Fruit fly (Drosophila melanogaster) whole organism, embryonic: ENCODE results near the gene CG13404.

Experiments used
- CG10147 ChIP-seq: fragments of 200-800 bp; sonication (Bioruptor generic); optimal IDR thresholded peaks from 2 replicates; lab custom pipeline; 2019; ENCODE audit warnings: missing biosample characterization, mild to moderate bottlenecking, missing genetic modification characterization, moderate library complexity
- CG11398 ChIP-seq: fragments of 200-800 bp; sonication (Bioruptor generic); optimal IDR thresholded peaks from 2 replicates; lab custom pipeline; 2016; ENCODE audit warnings: missing biosample characterization, missing genetic modification characterization
- CG11504 ChIP-seq: fragments of 200-800 bp; sonication (Bioruptor generic); optimal IDR thresholded peaks from 3 replicates; lab custom pipeline; 2019; ENCODE audit warnings: missing biosample characterization, mild to moderate bottlenecking, missing genetic modification characterization, moderate library complexity
- CG14860 ChIP-seq: fragments of 200-800 bp; sonication (Bioruptor generic); IDR thresholded peaks from 3 replicates; pipeline ENCODE4 v1.3.6; 2022; ENCODE audit warnings: missing biosample characterization, missing genetic modification characterization; ENCODE audit not compliant: partially characterized antibody
- CG15269 ChIP-seq: fragments of 200-800 bp; sonication (Bioruptor generic); optimal IDR thresholded peaks from 2 replicates; lab custom pipeline; 2018; ENCODE audit warnings: missing biosample characterization, mild to moderate bottlenecking, missing genetic modification characterization, moderate library complexity
- CG1603 ChIP-seq: fragments of 200-800 bp; sonication (Bioruptor generic); optimal IDR thresholded peaks from 2 replicates; lab custom pipeline; 2019; ENCODE audit warnings: missing biosample characterization, mild to moderate bottlenecking, missing genetic modification characterization, moderate library complexity
- CG16813 ChIP-seq: fragments of 200-800 bp; sonication (Bioruptor generic); IDR thresholded peaks from 3 replicates; pipeline ENCODE4 v1.3.6; 2022; ENCODE audit warnings: missing biosample characterization, missing genetic modification characterization; ENCODE audit not compliant: partially characterized antibody
- CG17186 ChIP-seq: fragments of 200-800 bp; sonication (Bioruptor generic); optimal IDR thresholded peaks from 3 replicates; lab custom pipeline; 2017; ENCODE audit warnings: missing biosample characterization, missing genetic modification reagents, missing genetic modification characterization
- CG17612 ChIP-seq: fragments of 200-800 bp; sonication (Bioruptor generic); IDR thresholded peaks from 2 replicates; pipeline ENCODE4 v1.3.6; 2022; ENCODE audit warnings: missing biosample characterization, missing genetic modification characterization
- CG17802 ChIP-seq: fragments of 200-800 bp; sonication (Bioruptor generic); optimal IDR thresholded peaks from 2 replicates; lab custom pipeline; 2018; ENCODE audit warnings: missing biosample characterization, mild to moderate bottlenecking, missing genetic modification characterization, moderate library complexity
- CG17829 ChIP-seq: fragments of 200-800 bp; optimal IDR thresholded peaks from 2 replicates; lab custom pipeline; 2019; ENCODE audit warnings: missing biosample characterization, mild to moderate bottlenecking, missing genetic modification characterization, moderate library complexity
- CG34224 ChIP-seq: fragments of 200-800 bp; sonication (Bioruptor generic); IDR thresholded peaks from 3 replicates; pipeline ENCODE4 v1.3.6; 2022; ENCODE audit warnings: missing biosample characterization, missing genetic modification characterization; ENCODE audit not compliant: partially characterized antibody
- CG6689 ChIP-seq: fragments of 200-800 bp; sonication (Bioruptor generic); IDR thresholded peaks from 2 replicates; pipeline ENCODE4 v1.3.6; 2022; ENCODE audit warnings: missing biosample characterization, missing genetic modification characterization
- CG7928 ChIP-seq: fragments of 200-800 bp; sonication (Bioruptor generic); optimal IDR thresholded peaks from 2 replicates; lab custom pipeline; 2017; ENCODE audit warnings: missing biosample characterization, mild to moderate bottlenecking, missing genetic modification characterization
- CG8388 ChIP-seq: fragments of 200-800 bp; sonication (Bioruptor generic); optimal IDR thresholded peaks from 2 replicates; lab custom pipeline; 2019; ENCODE audit warnings: missing biosample characterization, mild to moderate bottlenecking, missing genetic modification characterization, moderate library complexity
- CG9437 ChIP-seq: fragments of 200-800 bp; sonication (Bioruptor generic); optimal IDR thresholded peaks from 2 replicates; lab custom pipeline; 2018; ENCODE audit warnings: missing biosample characterization, mild to moderate bottlenecking, missing genetic modification characterization
- CG9932 ChIP-seq: fragments of 200-800 bp; sonication (Bioruptor generic); IDR thresholded peaks from 2 replicates; pipeline ENCODE4 v1.3.6; 2022; ENCODE audit warnings: missing biosample characterization, missing genetic modification characterization
- Deaf1 ChIP-seq: fragments of 200-800 bp; optimal IDR thresholded peaks from 3 replicates; lab custom pipeline; 2019; ENCODE audit warnings: missing biosample characterization, mild to moderate bottlenecking, missing genetic modification characterization, moderate library complexity
- Dll ChIP-seq: fragments of 200-800 bp; sonication (Bioruptor generic); IDR thresholded peaks from 4 replicates; pipeline ENCODE4 v1.3.6; 2022; ENCODE audit warnings: missing biosample characterization, missing genetic modification characterization; ENCODE audit not compliant: partially characterized antibody
- Fer1 ChIP-seq: fragments of 200-800 bp; sonication (Bioruptor generic); optimal IDR thresholded peaks from 2 replicates; lab custom pipeline; 2017; ENCODE audit warnings: missing biosample characterization, mild to moderate bottlenecking, missing genetic modification characterization
- HmgD ChIP-seq: fragments of 200-800 bp; sonication (Bioruptor generic); optimal IDR thresholded peaks from 3 replicates; lab custom pipeline; 2016; ENCODE audit warnings: missing biosample characterization, missing genetic modification characterization
- HmgZ ChIP-seq: fragments of 200-800 bp; sonication (Bioruptor generic); optimal IDR thresholded peaks from 2 replicates; lab custom pipeline; 2018; ENCODE audit warnings: missing biosample characterization, mild to moderate bottlenecking, missing genetic modification characterization
- Hmr ChIP-seq: fragments of 200-800 bp; sonication (Bioruptor generic); optimal IDR thresholded peaks from 3 replicates; lab custom pipeline; 2017; ENCODE audit warnings: mild to moderate bottlenecking, missing biosample characterization, missing genetic modification reagents, missing genetic modification characterization
- MBD-R2 ChIP-seq: fragments of 200-800 bp; sonication (Bioruptor generic); IDR thresholded peaks from 2 replicates; pipeline ENCODE4 v1.3.6; 2022; ENCODE audit warnings: missing biosample characterization, missing genetic modification characterization
- MTF-1 ChIP-seq: fragments of 200-800 bp; sonication (Bioruptor generic); optimal IDR thresholded peaks from 2 replicates; lab custom pipeline; 2018; ENCODE audit warnings: missing biosample characterization, mild to moderate bottlenecking, missing genetic modification characterization, borderline replicate concordance
- NFAT ChIP-seq: fragments of 200-800 bp; sonication (Bioruptor generic); IDR thresholded peaks from 2 replicates; pipeline ENCODE4 v1.3.6; 2022; ENCODE audit warnings: missing biosample characterization, missing genetic modification characterization
- Sin3A ChIP-seq: fragments of >200 bp; optimal IDR thresholded peaks from 2 replicates; lab custom pipeline; 2018
- YL-1 ChIP-seq: fragments of 200-800 bp; sonication (Bioruptor generic); optimal IDR thresholded peaks from 3 replicates; lab custom pipeline; 2017; ENCODE audit warnings: missing biosample characterization, mild to moderate bottlenecking, missing genetic modification characterization
- cato ChIP-seq: fragments of 200-800 bp; sonication (Bioruptor generic); optimal IDR thresholded peaks from 2 replicates; lab custom pipeline; 2016; ENCODE audit warnings: missing biosample characterization, missing genetic modification characterization, borderline replicate concordance
- dmrt11E ChIP-seq: fragments of 200-800 bp; sonication (Bioruptor generic); optimal IDR thresholded peaks from 3 replicates; lab custom pipeline; 2018; ENCODE audit warnings: missing biosample characterization, mild to moderate bottlenecking, missing genetic modification characterization, moderate library complexity
- ewg ChIP-seq: fragments of 200-800 bp; sonication (Bioruptor generic); optimal IDR thresholded peaks from 3 replicates; lab custom pipeline; 2017; ENCODE audit warnings: mild to moderate bottlenecking, missing biosample characterization, missing genetic modification reagents, missing genetic modification characterization
- gfzf ChIP-seq: fragments of 200-800 bp; sonication (Bioruptor generic); optimal IDR thresholded peaks from 2 replicates; lab custom pipeline; 2016; ENCODE audit warnings: missing biosample characterization, mild to moderate bottlenecking, missing genetic modification characterization, moderate library complexity
- gro ChIP-seq: fragments of 200-800 bp; sonication (Bioruptor generic); optimal IDR thresholded peaks from 2 replicates; lab custom pipeline; 2016; ENCODE audit warnings: missing biosample characterization, missing genetic modification characterization
- inv ChIP-seq: fragments of 200-800 bp; sonication (Bioruptor generic); IDR thresholded peaks from 2 replicates; pipeline ENCODE4 v1.3.6; 2022; ENCODE audit warnings: missing biosample characterization, missing genetic modification characterization; ENCODE audit not compliant: partially characterized antibody
- knrl ChIP-seq: fragments of 200-800 bp; sonication (Bioruptor generic); IDR thresholded peaks from 3 replicates; pipeline ENCODE4 v1.3.6; 2022; ENCODE audit warnings: missing biosample characterization, missing genetic modification characterization; ENCODE audit not compliant: partially characterized antibody
- lab ChIP-seq: fragments of 200-800 bp; sonication (Bioruptor generic); optimal IDR thresholded peaks from 3 replicates; lab custom pipeline; 2017; ENCODE audit warnings: missing biosample characterization, missing genetic modification characterization, mild to moderate bottlenecking, moderate library complexity, missing genetic modification reagents
- lola ChIP-seq, 3 experiments: fragments of >200 bp in 2 of 3; fragments of 200-800 bp in 1 of 3; sonication (Bioruptor generic) in 1 of 3; optimal IDR thresholded peaks; 2 replicates each; lab custom pipeline; 2017 to 2019; ENCODE audit warnings: missing biosample characterization in 3 of 3, missing genetic modification characterization in 3 of 3, mild to moderate bottlenecking in 1 of 3, moderate library complexity in 1 of 3
- nerfin-2 ChIP-seq: fragments of 200-800 bp; sonication (Bioruptor generic); IDR thresholded peaks from 2 replicates; pipeline ENCODE4 v1.3.6; 2022; ENCODE audit warnings: missing biosample characterization, missing genetic modification characterization; ENCODE audit not compliant: partially characterized antibody
- sc ChIP-seq, 3 experiments: fragments of >200 bp in 2 of 3; fragments of 200-800 bp in 1 of 3; sonication (Bioruptor generic) in 1 of 3; optimal IDR thresholded peaks; 2 replicates in 2 of 3; 3 replicates in 1 of 3; lab custom pipeline; 2017; ENCODE audit warnings: mild to moderate bottlenecking in 1 of 3, missing biosample characterization in 1 of 3, missing genetic modification characterization in 1 of 3, missing genetic modification reagents in 1 of 3
- sens-2 ChIP-seq: fragments of 200-800 bp; sonication (Bioruptor generic); IDR thresholded peaks from 2 replicates; pipeline ENCODE4 v1.3.6; 2022; ENCODE audit warnings: missing biosample characterization, missing genetic modification characterization
- tgo ChIP-seq: fragments of 200-800 bp; sonication (Bioruptor generic); IDR thresholded peaks from 3 replicates; pipeline ENCODE4 v1.3.6; 2022; ENCODE audit warnings: missing biosample characterization, missing genetic modification characterization
- tio ChIP-seq: fragments of 200-800 bp; sonication (Bioruptor generic); optimal IDR thresholded peaks from 2 replicates; lab custom pipeline; 2017; ENCODE audit warnings: missing biosample characterization, missing genetic modification characterization, inconsistent platforms
- unc-4 ChIP-seq: fragments of 200-800 bp; sonication (Bioruptor generic); IDR thresholded peaks from 2 replicates; pipeline ENCODE4 v1.3.6; 2022; ENCODE audit warnings: missing biosample characterization, missing genetic modification characterization; ENCODE audit not compliant: partially characterized antibody
- z ChIP-seq: fragments of 200-800 bp; sonication (Bioruptor generic); IDR thresholded peaks from 3 replicates; pipeline ENCODE4 v1.3.6; 2022; ENCODE audit warnings: missing biosample characterization, missing genetic modification characterization
- zen2 ChIP-seq: fragments of 200-800 bp; sonication (Bioruptor generic); IDR thresholded peaks from 3 replicates; pipeline ENCODE4 v1.3.6; 2022; ENCODE audit warnings: missing biosample characterization, missing genetic modification characterization; ENCODE audit not compliant: partially characterized antibody
- zfh2 ChIP-seq: fragments of 200-800 bp; sonication (Bioruptor generic); optimal IDR thresholded peaks from 2 replicates; lab custom pipeline; 2016; ENCODE audit warnings: missing biosample characterization, missing genetic modification characterization

Gene CG13404

dm6 chrX:14247035-14247786 lies 18.8 kb downstream of the CG13404 start, which contains the start of gene mud (continued):
- TF ChIP-seq knrl (GFP tag; lab: Robert Waterston, UW) (peak; percentile 81), CG10147 (GFP tag; lab: Kevin White, UChicago) (no peak), CG11504 (tag; lab: Kevin White, UChicago) (no peak), CG9932 (GFP tag; lab: Robert Waterston, UW) (peak; percentile 43; the same call in 1 of the 2 replicates), Fer1 (GFP tag; lab: Kevin White, UChicago) (no peak), CG7928 (GFP tag; lab: Kevin White, UChicago) (no peak), CG34224 (0 out of 3 replicates have a peak, but pooled peaks have one; percentile 48), CG17186 (GFP tag; lab: Kevin White, UChicago) (peak; percentile 43), Deaf1 (tag; lab: Kevin White, UChicago) (peak; percentile 47), CG8388 (GFP tag; lab: Kevin White, UChicago) (peak; percentile 21), YL-1 (GFP tag; lab: Kevin White, UChicago) (no peak), nerfin-2 (GFP tag; lab: Robert Waterston, UW) (peak; percentile 69), zen2 (0 out of 3 replicates have a peak, but pooled peaks have one; percentile 13), Sin3A (lab: Kevin White, UChicago) (peak; percentile 42), CG1603 (tag; lab: Kevin White, UChicago) (peak; percentile 74), unc-4 (peak; percentile 54), sens-2 (GFP tag; lab: Robert Waterston, UW) (no peak), ewg (GFP tag; lab: Kevin White, UChicago) (peak; percentile 5), z (no peak), CG11398 (GFP tag; lab: Kevin White, UChicago) (no peak), CG17612 (GFP tag; lab: Robert Waterston, UW) (no peak), NFAT (GFP tag; lab: Robert Waterston, UW) (0 out of 2 replicates have a peak, but pooled peaks have one; percentile 26), Hmr (GFP tag; lab: Kevin White, UChicago) (no peak), CG15269 (tag; lab: Kevin White, UChicago) (no peak), HmgZ (peak; percentile 10), lab (GFP tag; lab: Kevin White, UChicago) (peak; percentile 4), tio (peak; percentile 21), MBD-R2 (GFP tag; lab: Robert Waterston, UW) (peak; percentile 26), MTF-1 (no peak), CG16813 (GFP tag; lab: Robert Waterston, UW) (peak; percentile 79), CG9437 (GFP tag; lab: Kevin White, UChicago) (peak; percentile 20), CG17829 (tag; lab: Kevin White, UChicago) (peak; percentile 53), CG6689 (GFP tag; lab: Robert Waterston, UW) (0 out of 2 replicates have a peak, but pooled peaks have one; percentile 36), HmgD (GFP tag; lab: Kevin White, UChicago) (no peak), gfzf (GFP tag; lab: Kevin White, UChicago) (peak; percentile 28), CG17802 (peak; percentile 84), sc (optimal IDR thresholded peaks at IDR 0.05; lab: Kevin White, UChicago) (no peak), sc (GFP tag; optimal IDR thresholded peaks at IDR 0.05; lab: Kevin White, UChicago) (peak; percentile 5), gro (no peak), Dll (GFP tag; lab: Robert Waterston, UW) (peak; percentile 67), inv (GFP tag; lab: Robert Waterston, UW) (peak; percentile 56), lola (GFP tag; optimal IDR thresholded peaks at IDR 0.05; lab: Kevin White, UChicago) (peak in 1 of 3 experiments; percentile 41), zfh2 (GFP tag; lab: Kevin White, UChicago) (peak; percentile 20), CG14860 (GFP tag; lab: Robert Waterston, UW) (peak; percentile 72; the same call in 2 of the 3 replicates), dmrt11E (tag; lab: Kevin White, UChicago) (peak; percentile 43), tgo (GFP tag; lab: Robert Waterston, UW) (no peak; the same call in 2 of the 3 replicates), cato (peak; percentile 19)
